Fruit fly (Drosophila melanogaster): ENCODE data around the gene CG17806.

CG17806 gene

DNA sequence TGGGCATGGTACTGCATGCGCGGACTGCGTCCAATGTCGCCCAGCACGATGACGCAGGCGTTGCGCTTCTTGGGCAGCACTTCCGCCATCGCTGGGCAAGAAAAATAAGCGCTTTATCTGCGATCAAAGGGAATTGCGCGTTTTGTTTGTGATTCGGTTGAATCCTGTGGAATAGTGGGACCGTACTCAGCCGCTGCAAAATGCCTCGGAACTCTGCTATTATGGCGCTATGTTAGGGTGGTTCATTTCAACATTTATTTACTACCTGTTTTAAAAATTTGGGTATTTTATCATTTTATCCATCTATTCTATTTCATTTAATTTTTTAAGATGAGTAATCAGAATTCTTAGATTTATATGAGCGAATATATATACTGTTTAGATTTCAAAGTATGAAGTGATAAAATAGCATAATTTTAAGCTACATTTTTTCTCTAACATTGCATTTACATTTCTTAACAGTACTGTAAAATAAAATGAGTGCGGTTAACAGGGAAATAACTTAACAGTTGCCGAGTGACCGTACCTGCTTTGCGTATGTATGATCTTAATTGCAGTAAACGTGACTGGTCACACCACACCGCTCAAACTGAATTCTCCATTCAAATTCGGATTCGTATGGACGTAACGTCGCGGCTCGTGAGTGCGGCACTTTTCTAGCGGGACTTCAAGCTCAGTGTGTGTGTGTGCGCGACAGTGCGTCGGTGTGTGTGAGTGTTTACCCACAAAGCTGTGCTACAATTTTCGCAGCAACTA is 8.1 kb upstream of the CG17806 start, which contains the start of the genes Alg1 and tinc (continued):
- TF ChIP-seq Fer3 (tag; optimal IDR thresholded peaks at IDR 0.05) (peak; percentile 80), phol (tag; optimal IDR thresholded peaks at IDR 0.05) (peak; percentile 79), NC2α (GFP tag; optimal IDR thresholded peaks at IDR 0.05) (no peak), tna (GFP tag; IDR thresholded peaks at IDR 0.05; ENCODE audit: partially characterized antibody) (no peak), ara (GFP tag; IDR thresholded peaks at IDR 0.05) (no peak), lmd (GFP tag; IDR thresholded peaks at IDR 0.05) (peak; percentile 45; the same call in 1 of the 2 replicates), fru (optimal IDR thresholded peaks at IDR 0.05) (no peak), CG34422 (GFP tag; IDR thresholded peaks at IDR 0.05) (peak; percentile 16; the same call in 1 of the 3 replicates), Fer1 (GFP tag; optimal IDR thresholded peaks at IDR 0.05) (peak; percentile 65), chn (GFP tag; optimal IDR thresholded peaks at IDR 0.05) (peak; percentile 7), sens-2 (GFP tag; IDR thresholded peaks at IDR 0.05) (no peak), pho (GFP tag; optimal IDR thresholded peaks at IDR 0.05) (peak; percentile 66), mirr (GFP tag; optimal IDR thresholded peaks at IDR 0.05) (no peak), Sin3A (optimal IDR thresholded peaks at IDR 0.05) (peak; percentile 32), CG31441 (GFP tag; IDR thresholded peaks at IDR 0.05) (peak; percentile 71), Opbp (GFP tag; IDR thresholded peaks at IDR 0.05; ENCODE audit: partially characterized antibody) (peak; percentile 50; the same call in 1 of the 3 replicates), CG9932 (GFP tag; IDR thresholded peaks at IDR 0.05) (peak; percentile 76), Dref (GFP tag; IDR thresholded peaks at IDR 0.05) (no peak), CG11398 (GFP tag; optimal IDR thresholded peaks at IDR 0.05) (no peak), Mes4 (GFP tag; optimal IDR thresholded peaks at IDR 0.05) (no peak), CG2712 (tag; optimal IDR thresholded peaks at IDR 0.05) (peak; percentile 77), CG12769 (tag; optimal IDR thresholded peaks at IDR 0.05) (no peak), CG8089 (GFP tag; optimal IDR thresholded peaks at IDR 0.05) (no peak), gt (GFP tag; IDR thresholded peaks at IDR 0.05) (no peak), Sox102F (GFP tag; optimal IDR thresholded peaks at IDR 0.05) (peak; percentile 73), pita (GFP tag; optimal IDR thresholded peaks at IDR 0.05) (no peak), gce (GFP tag; IDR thresholded peaks at IDR 0.05) (no peak), Six4 (GFP tag; optimal IDR thresholded peaks at IDR 0.05) (peak; percentile 42), tup (GFP tag; optimal IDR thresholded peaks at IDR 0.05) (no peak), zen2 (GFP tag; IDR thresholded peaks at IDR 0.05; ENCODE audit: partially characterized antibody) (no peak), Chrac-16 (GFP tag; optimal IDR thresholded peaks at IDR 0.05) (peak; percentile 63), her (GFP tag; optimal IDR thresholded peaks at IDR 0.05) (no peak), corto (GFP tag; optimal IDR thresholded peaks at IDR 0.05) (no peak), ci (GFP tag; IDR thresholded peaks at IDR 0.05) (peak; percentile 45; the same call in 2 of the 3 replicates), sqz (GFP tag; optimal IDR thresholded peaks at IDR 0.05) (peak; percentile 13), Hey (tag; optimal IDR thresholded peaks at IDR 0.05) (no peak), CG10654 (GFP tag; optimal IDR thresholded peaks at IDR 0.05) (peak; percentile 42), abd-A (tag; optimal IDR thresholded peaks at IDR 0.05) (no peak), maf-S (GFP tag; optimal IDR thresholded peaks at IDR 0.05) (no peak), dysf (GFP tag; IDR thresholded peaks at IDR 0.05) (peak; percentile 61; the same call in 2 of the 3 replicates), slp2 (GFP tag; optimal IDR thresholded peaks at IDR 0.05) (no peak), CG1832 (GFP tag; optimal IDR thresholded peaks at IDR 0.05) (no peak), hbn (GFP tag; IDR thresholded peaks at IDR 0.05; ENCODE audit: partially characterized antibody) (no peak; the same call in 1 of the 2 replicates), Dp (GFP tag; optimal IDR thresholded peaks at IDR 0.05) (peak; percentile 74), cad (GFP tag; optimal IDR thresholded peaks at IDR 0.05) (no peak), pum (GFP tag; optimal IDR thresholded peaks at IDR 0.05) (peak; percentile 0), gfzf (GFP tag; optimal IDR thresholded peaks at IDR 0.05) (peak; percentile 89), CG12071 (GFP tag; optimal IDR thresholded peaks at IDR 0.05) (no peak), Ets65A (GFP tag) (peak; percentile 63), Ets97D (GFP tag; optimal IDR thresholded peaks at IDR 0.05) (peak; percentile 77), CG12236 (GFP tag; optimal IDR thresholded peaks at IDR 0.05) (no peak)
